Worm (Caenorhabditis elegans): ENCODE results near the gene lgc-18.

ce11 chrX:12081250-12081649 lies 44.2 kb upstream of the lgc-18 start:
- no peak for TF ChIP-seq flt-1 (GFP tag; IDR thresholded peaks at IDR 0.05)
- TF ChIP-seq cog-1 (tag; optimal IDR thresholded peaks at IDR 0.05): no peak
- TF ChIP-seq tab-1 (GFP tag; IDR thresholded peaks at IDR 0.05): no peak
- TF ChIP-seq ref-1 (GFP tag; conservative IDR thresholded peaks at IDR 0.05): no peak
- TF ChIP-seq med-1 (GFP tag; optimal IDR thresholded peaks at IDR 0.05; ENCODE audit: insufficient read depth): no peak
